Fruit fly (Drosophila melanogaster) whole organism, embryonic: ENCODE measurements around the gene ana1.

Experiments
- Awh ChIP-seq: fragments of 200-800 bp; sonication (Bioruptor generic); IDR thresholded peaks from 2 replicates; pipeline ENCODE4, ENCODE4 v1.3.6; 2022; ENCODE audit warnings: missing biosample characterization, missing genetic modification characterization
- B-H2 ChIP-seq: fragments of 200-800 bp; sonication (Bioruptor generic); optimal IDR thresholded peaks from 2 replicates; lab custom pipeline; 2018; ENCODE audit warnings: missing biosample characterization, mild to moderate bottlenecking, missing genetic modification characterization
- Bteb2 ChIP-seq: fragments of 200-800 bp; sonication (Bioruptor generic); optimal IDR thresholded peaks from 2 replicates; lab custom pipeline; 2016; ENCODE audit warnings: missing biosample characterization, missing genetic modification characterization
- CG10147 ChIP-seq: fragments of 200-800 bp; sonication (Bioruptor generic); optimal IDR thresholded peaks from 2 replicates; lab custom pipeline; 2019; ENCODE audit warnings: missing biosample characterization, mild to moderate bottlenecking, missing genetic modification characterization, moderate library complexity
- CG10321 ChIP-seq: fragments of 200-800 bp; sonication (Bioruptor generic); IDR thresholded peaks from 2 replicates; pipeline ENCODE4 v1.3.6; 2022; ENCODE audit warnings: missing biosample characterization, missing genetic modification characterization
- CG10462 ChIP-seq: fragments of 200-800 bp; sonication (Bioruptor generic); optimal IDR thresholded peaks from 2 replicates; lab custom pipeline; 2016; ENCODE audit warnings: missing biosample characterization, missing genetic modification characterization
- CG12219 ChIP-seq: fragments of 200-800 bp; sonication (Bioruptor generic); optimal IDR thresholded peaks from 3 replicates; lab custom pipeline; 2018; ENCODE audit warnings: missing biosample characterization, mild to moderate bottlenecking, missing genetic modification characterization
- CG1233 ChIP-seq: fragments of 200-800 bp; sonication (Bioruptor generic); optimal IDR thresholded peaks from 4 replicates; lab custom pipeline; 2018; ENCODE audit warnings: missing biosample characterization, mild to moderate bottlenecking, missing genetic modification characterization
- CG12391 ChIP-seq: fragments of 200-800 bp; sonication (Bioruptor generic); optimal IDR thresholded peaks from 3 replicates; lab custom pipeline; 2018; ENCODE audit warnings: missing biosample characterization, mild to moderate bottlenecking, missing genetic modification characterization, moderate library complexity
- CG15011 ChIP-seq: fragments of 200-800 bp; sonication (Bioruptor generic); optimal IDR thresholded peaks from 3 replicates; lab custom pipeline; 2018; ENCODE audit warnings: missing biosample characterization, mild to moderate bottlenecking, missing genetic modification characterization
- CG15073 ChIP-seq: fragments of 200-800 bp; sonication (Bioruptor generic); optimal IDR thresholded peaks from 2 replicates; lab custom pipeline; 2016; ENCODE audit warnings: missing biosample characterization, missing genetic modification characterization
- CG15696 ChIP-seq: fragments of 200-800 bp; sonication (Bioruptor generic); optimal IDR thresholded peaks from 2 replicates; lab custom pipeline; 2019; ENCODE audit warnings: missing biosample characterization, mild to moderate bottlenecking, missing genetic modification characterization, moderate library complexity
- CG17186 ChIP-seq: fragments of 200-800 bp; sonication (Bioruptor generic); optimal IDR thresholded peaks from 3 replicates; lab custom pipeline; 2017; ENCODE audit warnings: missing biosample characterization, missing genetic modification reagents, missing genetic modification characterization
- CG17328 ChIP-seq: fragments of 200-800 bp; sonication (Bioruptor generic); IDR thresholded peaks from 2 replicates; pipeline ENCODE4 v1.3.6; 2022; ENCODE audit warnings: missing biosample characterization, missing genetic modification characterization
- CG17359 ChIP-seq: fragments of 200-800 bp; sonication (Bioruptor generic); optimal IDR thresholded peaks from 3 replicates; lab custom pipeline; 2018; ENCODE audit warnings: missing biosample characterization, mild to moderate bottlenecking, missing genetic modification characterization, moderate library complexity
- CG17612 ChIP-seq: fragments of 200-800 bp; sonication (Bioruptor generic); IDR thresholded peaks from 2 replicates; pipeline ENCODE4 v1.3.6; 2022; ENCODE audit warnings: missing biosample characterization, missing genetic modification characterization
- CG30020 ChIP-seq: fragments of 200-800 bp; optimal IDR thresholded peaks from 2 replicates; lab custom pipeline; 2019; ENCODE audit warnings: missing biosample characterization, mild to moderate bottlenecking, missing genetic modification characterization, moderate library complexity
- CG3407 ChIP-seq: fragments of 200-800 bp; sonication (Bioruptor generic); optimal IDR thresholded peaks from 2 replicates; lab custom pipeline; 2018; ENCODE audit warnings: missing biosample characterization, mild to moderate bottlenecking, missing genetic modification characterization
- CG3847 ChIP-seq: fragments of 200-800 bp; sonication (Bioruptor generic); IDR thresholded peaks from 2 replicates; pipeline ENCODE4 v1.3.6; 2022; ENCODE audit warnings: missing biosample characterization, missing genetic modification characterization
- CG43689 ChIP-seq: fragments of 200-800 bp; sonication (Bioruptor generic); IDR thresholded peaks from 2 replicates; pipeline ENCODE4 v1.3.6; 2022; ENCODE audit warnings: missing biosample characterization, missing genetic modification characterization
- CG4707 ChIP-seq: fragments of 200-800 bp; sonication (Bioruptor generic); optimal IDR thresholded peaks from 2 replicates; lab custom pipeline; 2018; ENCODE audit warnings: missing biosample characterization, mild to moderate bottlenecking, missing genetic modification characterization, moderate library complexity
- CG6175 ChIP-seq: fragments of 200-800 bp; sonication (Bioruptor generic); IDR thresholded peaks from 3 replicates; pipeline ENCODE4 v1.3.6; 2022; ENCODE audit warnings: missing biosample characterization, missing genetic modification characterization
- CG6689 ChIP-seq: fragments of 200-800 bp; sonication (Bioruptor generic); IDR thresholded peaks from 2 replicates; pipeline ENCODE4 v1.3.6; 2022; ENCODE audit warnings: missing biosample characterization, missing genetic modification characterization
- CG7839 ChIP-seq: fragments of 200-800 bp; sonication (Bioruptor generic); optimal IDR thresholded peaks from 3 replicates; lab custom pipeline; 2018; ENCODE audit warnings: missing biosample characterization, mild to moderate bottlenecking, missing genetic modification characterization, moderate library complexity
- CG8359 ChIP-seq: fragments of 200-800 bp; sonication (Bioruptor generic); optimal IDR thresholded peaks from 2 replicates; lab custom pipeline; 2017; ENCODE audit warnings: missing biosample characterization, mild to moderate bottlenecking, missing genetic modification characterization, borderline replicate concordance
- Dek ChIP-seq: fragments of 200-800 bp; sonication (Bioruptor generic); optimal IDR thresholded peaks from 3 replicates; lab custom pipeline; 2019; ENCODE audit warnings: missing biosample characterization, mild to moderate bottlenecking, missing genetic modification characterization, moderate library complexity
- Dip3 ChIP-seq: fragments of 200-800 bp; sonication (Bioruptor generic); optimal IDR thresholded peaks from 3 replicates; lab custom pipeline; 2016; ENCODE audit warnings: missing biosample characterization, missing genetic modification characterization
- Dref ChIP-seq: fragments of 200-800 bp; sonication (Bioruptor generic); IDR thresholded peaks from 2 replicates; pipeline ENCODE4 v1.3.6; 2022; ENCODE audit warnings: missing biosample characterization, missing genetic modification characterization
- Ets97D ChIP-seq: fragments of 200-800 bp; sonication (Bioruptor generic); optimal IDR thresholded peaks from 3 replicates; lab custom pipeline; 2016; ENCODE audit warnings: missing biosample characterization, missing genetic modification characterization
- Hey ChIP-seq: fragments of 200-800 bp; sonication (Bioruptor generic); optimal IDR thresholded peaks from 3 replicates; lab custom pipeline; 2018; ENCODE audit warnings: missing biosample characterization, mild to moderate bottlenecking, missing genetic modification characterization
- Hmx ChIP-seq: fragments of 200-800 bp; sonication (Bioruptor generic); optimal IDR thresholded peaks from 2 replicates; lab custom pipeline; 2016; ENCODE audit warnings: missing biosample characterization, missing genetic modification characterization
- Hsf ChIP-seq: fragments of 200-800 bp; sonication (Bioruptor generic); optimal IDR thresholded peaks from 3 replicates; lab custom pipeline; 2016; ENCODE audit warnings: missing biosample characterization, missing genetic modification characterization
- Meics ChIP-seq: fragments of 200-800 bp; sonication (Bioruptor generic); optimal IDR thresholded peaks from 2 replicates; lab custom pipeline; 2017; ENCODE audit warnings: missing biosample characterization, mild to moderate bottlenecking, missing genetic modification characterization
- NC2β ChIP-seq: fragments of 200-800 bp; sonication (Bioruptor generic); optimal IDR thresholded peaks from 2 replicates; lab custom pipeline; 2016; ENCODE audit warnings: missing biosample characterization, missing genetic modification characterization
- Opbp ChIP-seq: fragments of 200-800 bp; sonication (Bioruptor generic); IDR thresholded peaks from 3 replicates; pipeline ENCODE4 v1.3.6; 2022; ENCODE audit warnings: missing biosample characterization, missing genetic modification characterization; ENCODE audit not compliant: partially characterized antibody
- Poxn ChIP-seq: fragments of 200-800 bp; sonication (Bioruptor generic); IDR thresholded peaks from 2 replicates; pipeline ENCODE4 v1.3.6; 2022; ENCODE audit warnings: missing biosample characterization, missing genetic modification characterization
- Ssrp ChIP-seq: fragments of 200-800 bp; sonication (Bioruptor generic); optimal IDR thresholded peaks from 2 replicates; lab custom pipeline; 2018; ENCODE audit warnings: missing biosample characterization, mild to moderate bottlenecking, missing genetic modification characterization, moderate library complexity
- aop ChIP-seq: fragments of 200-800 bp; sonication (Bioruptor generic); IDR thresholded peaks from 2 replicates; pipeline ENCODE4 v1.3.6; 2022; ENCODE audit warnings: missing biosample characterization, missing genetic modification characterization
- ato ChIP-seq: fragments of 200-800 bp; sonication (Bioruptor generic); IDR thresholded peaks from 2 replicates; pipeline ENCODE4 v1.3.6; 2022; ENCODE audit warnings: missing biosample characterization, missing genetic modification characterization; ENCODE audit not compliant: partially characterized antibody
- bab2 ChIP-seq: fragments of 200-800 bp; sonication (Bioruptor generic); optimal IDR thresholded peaks from 2 replicates; lab custom pipeline; 2016; ENCODE audit warnings: missing biosample characterization, missing genetic modification characterization
- croc ChIP-seq: fragments of 200-800 bp; sonication (Bioruptor generic); conservative IDR thresholded peaks from 3 replicates; pipeline ENCODE4 v1.3.6; 2022; ENCODE audit warnings: missing biosample characterization, missing genetic modification characterization
- danr ChIP-seq: fragments of 200-800 bp; sonication (Bioruptor generic); IDR thresholded peaks from 2 replicates; pipeline ENCODE4 v1.3.6; 2022; ENCODE audit warnings: missing biosample characterization, missing genetic modification characterization
- dmrt11E ChIP-seq: fragments of 200-800 bp; sonication (Bioruptor generic); optimal IDR thresholded peaks from 3 replicates; lab custom pipeline; 2018; ENCODE audit warnings: missing biosample characterization, mild to moderate bottlenecking, missing genetic modification characterization, moderate library complexity
- dysf ChIP-seq: fragments of 200-800 bp; sonication (Bioruptor generic); IDR thresholded peaks from 3 replicates; pipeline ENCODE4 v1.3.6; 2022; ENCODE audit warnings: missing biosample characterization, missing genetic modification characterization
- eyg ChIP-seq: fragments of 200-800 bp; sonication (Bioruptor generic); optimal IDR thresholded peaks from 3 replicates; lab custom pipeline; 2016; ENCODE audit warnings: missing biosample characterization, missing genetic modification characterization
- gfzf ChIP-seq: fragments of 200-800 bp; sonication (Bioruptor generic); optimal IDR thresholded peaks from 2 replicates; lab custom pipeline; 2016; ENCODE audit warnings: missing biosample characterization, mild to moderate bottlenecking, missing genetic modification characterization, moderate library complexity
- hbn ChIP-seq: fragments of 200-800 bp; sonication (Bioruptor generic); IDR thresholded peaks from 2 replicates; pipeline ENCODE4 v1.3.6; 2022; ENCODE audit warnings: missing biosample characterization, missing genetic modification characterization; ENCODE audit not compliant: partially characterized antibody
- ro ChIP-seq: fragments of 200-800 bp; sonication (Bioruptor generic); IDR thresholded peaks from 2 replicates; pipeline ENCODE4 v1.3.6; 2022; ENCODE audit warnings: missing biosample characterization, missing genetic modification characterization
- sug ChIP-seq: fragments of 200-800 bp; optimal IDR thresholded peaks from 2 replicates; lab custom pipeline; 2019; ENCODE audit warnings: missing biosample characterization, mild to moderate bottlenecking, missing genetic modification characterization, moderate library complexity
- twi ChIP-seq: fragments of 200-800 bp; optimal IDR thresholded peaks from 2 replicates; lab custom pipeline; 2019; ENCODE audit warnings: missing biosample characterization, mild to moderate bottlenecking, missing genetic modification characterization, moderate library complexity
- zen ChIP-seq: fragments of 200-800 bp; sonication (Bioruptor generic); optimal IDR thresholded peaks from 3 replicates; lab custom pipeline; 2018; ENCODE audit warnings: missing biosample characterization, mild to moderate bottlenecking, missing genetic modification characterization, moderate library complexity

The ana1 gene

dm6 chr3R:24568251-24568932 lies 38.0 kb downstream of the ana1 start (continued):
- TF ChIP-seq CG12391 (tag; lab: Kevin White, UChicago) (no peak), Hey (tag; lab: Kevin White, UChicago) (peak; percentile 95), danr (no peak), CG8359 (no peak), Dref (no peak), CG30020 (no peak), CG1233 (no peak), gfzf (no peak), NC2β (GFP tag; lab: Kevin White, UChicago) (no peak), Awh (no peak), CG17612 (GFP tag; lab: Robert Waterston, UW) (no peak), Poxn (GFP tag; lab: Robert Waterston, UW) (no peak), B-H2 (no peak), CG3407 (GFP tag; lab: Kevin White, UChicago) (no peak), Dip3 (GFP tag; lab: Kevin White, UChicago) (no peak), CG17359 (tag; lab: Kevin White, UChicago) (no peak), hbn (GFP tag; lab: Robert Waterston, UW) (no peak), Hsf (GFP tag; lab: Kevin White, UChicago) (no peak), CG6175 (peak; percentile 60; the same call in 1 of the 3 replicates), CG15696 (tag; lab: Kevin White, UChicago) (no peak), CG15073 (no peak), sug (tag; lab: Kevin White, UChicago) (peak; percentile 76), CG7839 (tag; lab: Kevin White, UChicago) (no peak), CG10321 (no peak), zen (tag; lab: Kevin White, UChicago) (no peak), CG17328 (no peak), CG6689 (GFP tag; lab: Robert Waterston, UW) (no peak), CG3847 (GFP tag; lab: Robert Waterston, UW) (no peak), CG12219 (GFP tag; lab: Kevin White, UChicago) (no peak), Ets97D (GFP tag; lab: Kevin White, UChicago) (no peak), Bteb2 (GFP tag; lab: Kevin White, UChicago) (no peak), CG10147 (GFP tag; lab: Kevin White, UChicago) (no peak), Ssrp (tag; lab: Kevin White, UChicago) (no peak), Hmx (no peak), CG15011 (no peak), CG43689 (GFP tag; lab: Robert Waterston, UW) (no peak), Meics (no peak), bab2 (GFP tag; lab: Kevin White, UChicago) (no peak), ro (GFP tag; lab: Robert Waterston, UW) (no peak), ato (GFP tag; lab: Robert Waterston, UW) (no peak), CG10462 (GFP tag; lab: Kevin White, UChicago) (no peak), twi (tag; lab: Kevin White, UChicago) (no peak), aop (no peak), croc (GFP tag; lab: Robert Waterston, UW) (no peak), Opbp (GFP tag; lab: Robert Waterston, UW) (no peak), dysf (0 out of 3 replicates have a peak, but pooled peaks have one; percentile 6), eyg (GFP tag; lab: Kevin White, UChicago) (no peak), Dek (tag; lab: Kevin White, UChicago) (no peak), CG17186 (no peak), dmrt11E (tag; lab: Kevin White, UChicago) (no peak), CG4707 (GFP tag; lab: Kevin White, UChicago) (no peak)
